Worm (Caenorhabditis elegans) whole organism, early embryonic: ENCODE measurements around the gene F16B12.7.

Experiments
- F13C5.2 ChIP-seq: sonication (generic microtip); optimal IDR thresholded peaks from 2 replicates; lab custom pipeline; 2017; ENCODE audit warnings: mild to moderate bottlenecking, missing genetic modification characterization, inconsistent platforms, missing compliant biosample characterization
- aly-1 ChIP-seq: sonication (generic microtip); optimal IDR thresholded peaks from 2 replicates; lab custom pipeline; 2016; ENCODE audit warnings: missing genetic modification characterization, missing compliant biosample characterization
- ama-1 ChIP-seq: fragments of 150-350 bp; optimal IDR thresholded peaks from 2 replicates; lab custom pipeline; 2014
- ceh-13 ChIP-seq: fragments of 200-800 bp; sonication (Bioruptor generic); optimal IDR thresholded peaks from 2 replicates; lab custom pipeline; 2018; ENCODE audit warnings: mild to moderate bottlenecking, missing genetic modification characterization, missing compliant biosample characterization
- flt-1 ChIP-seq: fragments of 200-800 bp; sonication (Bioruptor generic); IDR thresholded peaks from 2 replicates; pipeline ENCODE4 v1.3.6; 2022; ENCODE audit warnings: missing genetic modification characterization, missing compliant biosample characterization
- hmbx-1 ChIP-seq: sonication (generic microtip); optimal IDR thresholded peaks from 2 replicates; lab custom pipeline; 2016; ENCODE audit warnings: mild to moderate bottlenecking, missing genetic modification characterization, missing compliant biosample characterization
- hnd-1 ChIP-seq: sonication (generic microtip); optimal IDR thresholded peaks from 2 replicates; lab custom pipeline; 2016; ENCODE audit warnings: missing genetic modification characterization, missing compliant biosample characterization
- pes-1 ChIP-seq: fragments of 200-800 bp; sonication (Bioruptor generic); IDR thresholded peaks from 2 replicates; pipeline ENCODE4 v1.3.6; 2022; ENCODE audit warnings: missing genetic modification reagents, missing genetic modification characterization, missing compliant biosample characterization
- scrt-1 ChIP-seq: fragments of 200-800 bp; sonication (Bioruptor generic); IDR thresholded peaks from 2 replicates; pipeline ENCODE4 v1.3.6; 2022; ENCODE audit warnings: missing genetic modification characterization, missing compliant biosample characterization
- sea-1 ChIP-seq: fragments of 200-800 bp; sonication (Bioruptor generic); conservative IDR thresholded peaks from 2 replicates; pipeline ENCODE4 v1.3.6; 2022; ENCODE audit warnings: missing genetic modification characterization, missing compliant biosample characterization
- tbx-11 ChIP-seq: fragments of 200-800 bp; sonication (Bioruptor generic); IDR thresholded peaks from 2 replicates; pipeline ENCODE4 v1.3.6; 2022; ENCODE audit warnings: missing genetic modification characterization, missing compliant biosample characterization
- tra-4 ChIP-seq: sonication (generic microtip); optimal IDR thresholded peaks from 2 replicates; lab custom pipeline; 2017; ENCODE audit warnings: missing genetic modification characterization, missing compliant biosample characterization

- peak; percentile 97 for TF ChIP-seq flt-1 (GFP tag; lab: Robert Waterston, UW)
- TF ChIP-seq ama-1: no peak
- TF ChIP-seq scrt-1 (GFP tag; lab: Robert Waterston, UW): peak; percentile 97
- TF ChIP-seq aly-1 (tag; lab: Kevin White, UChicago): peak; percentile 93
- TF ChIP-seq pes-1 (GFP tag; lab: Robert Waterston, UW): peak; percentile 98
- peak; percentile 85 for TF ChIP-seq hmbx-1 (tag; lab: Kevin White, UChicago)
- TF ChIP-seq tbx-11: peak; percentile 96
- TF ChIP-seq sea-1 (GFP tag; lab: Robert Waterston, UW): peak; percentile 95
- TF ChIP-seq hnd-1: peak; percentile 90
- peak; percentile 95 for TF ChIP-seq ceh-13
- peak; percentile 87 for TF ChIP-seq tra-4
- TF ChIP-seq F13C5.2: peak; percentile 95
Observed at ce11 chrX:14115480-14116161, 7.3 kb downstream of the F16B12.7 start, which contains the start of gene F28H6.7.
